Worm (Caenorhabditis elegans) whole organism, young adult: Measurements from ENCODE around the gene spp-6.

Experiments
- B0035.1 ChIP-seq: sonication (generic microtip); optimal IDR thresholded peaks from 2 replicates; lab custom pipeline; 2016; ENCODE audit warnings: missing genetic modification characterization, mild to moderate bottlenecking, missing compliant biosample characterization, missing genotype, missing genetic modification reagents
- B0261.1 ChIP-seq: sonication (generic microtip); optimal IDR thresholded peaks from 2 replicates; lab custom pipeline; 2016; ENCODE audit warnings: mild to moderate bottlenecking, missing genetic modification characterization, moderate library complexity, missing compliant biosample characterization
- C17E4.6 ChIP-seq: fragments of 200-800 bp; sonication (Bioruptor generic); IDR thresholded peaks from 2 replicates; pipeline ENCODE4 v1.3.6; 2022; ENCODE audit warnings: missing genetic modification reagents, missing genetic modification characterization, missing compliant biosample characterization
- F23B12.7 ChIP-seq: sonication (generic microtip); optimal IDR thresholded peaks from 2 replicates; lab custom pipeline; 2017; ENCODE audit warnings: missing genetic modification characterization, mild to moderate bottlenecking, missing compliant biosample characterization, antibody characterized with exemption, moderate library complexity; ENCODE audit not compliant: insufficient read depth
- T07F8.4 ChIP-seq: sonication (generic microtip); optimal IDR thresholded peaks from 2 replicates; lab custom pipeline; 2016; ENCODE audit warnings: mild to moderate bottlenecking, missing genetic modification characterization, moderate library complexity, missing compliant biosample characterization
- Y56A3A.18 ChIP-seq: fragments of 200-800 bp; sonication (Bioruptor generic); IDR thresholded peaks from 2 replicates; pipeline ENCODE4 v1.3.6; 2022; ENCODE audit warnings: missing genetic modification reagents, missing genetic modification characterization, missing compliant biosample characterization
- Y79H2A.3 ChIP-seq: fragments of 200-800 bp; sonication (Bioruptor generic); conservative IDR thresholded peaks from 2 replicates; pipeline ENCODE4 v1.3.6; 2022; ENCODE audit warnings: missing genetic modification reagents, missing genetic modification characterization, missing compliant biosample characterization
- ZK185.1 ChIP-seq: sonication (generic microtip); optimal IDR thresholded peaks from 2 replicates; lab custom pipeline; 2016; ENCODE audit warnings: mild to moderate bottlenecking, missing genetic modification characterization, missing compliant biosample characterization; ENCODE audit not compliant: poor library complexity, severe bottlenecking
- akir-1 ChIP-seq: fragments of 200-800 bp; sonication (Bioruptor generic); optimal IDR thresholded peaks from 2 replicates; lab custom pipeline; 2018; ENCODE audit warnings: mild to moderate bottlenecking, missing genetic modification characterization, moderate library complexity, missing compliant biosample characterization
- aptf-2 ChIP-seq: fragments of 200-800 bp; sonication (Bioruptor generic); conservative IDR thresholded peaks from 2 replicates; pipeline ENCODE4 v1.3.6; 2022; ENCODE audit warnings: missing genetic modification reagents, missing genetic modification characterization, missing compliant biosample characterization
- aptf-3 ChIP-seq: fragments of 200-800 bp; sonication (Bioruptor generic); IDR thresholded peaks from 2 replicates; pipeline ENCODE4 v1.3.6; 2022; ENCODE audit warnings: missing genetic modification characterization, missing compliant biosample characterization
- attf-6 ChIP-seq: fragments of 200-800 bp; sonication (Bioruptor generic); IDR thresholded peaks from 2 replicates; pipeline ENCODE4 v1.3.6; 2022; ENCODE audit warnings: missing genetic modification reagents, missing genetic modification characterization, missing compliant biosample characterization
- bed-1 ChIP-seq: fragments of 200-800 bp; sonication (Bioruptor generic); IDR thresholded peaks from 2 replicates; pipeline ENCODE4 v1.3.6; 2022; ENCODE audit warnings: missing genetic modification reagents, missing genetic modification characterization, missing compliant biosample characterization
- cebp-1 ChIP-seq, 2 experiments: fragments of 200-800 bp in 1 of 2; sonication (Bioruptor generic) in 1 of 2; sonication (generic microtip) in 1 of 2; IDR thresholded peaks in 1 of 2; optimal IDR thresholded peaks in 1 of 2; 2 replicates each; pipeline versions ENCODE4 v1.3.6 to Lab custom; 2017 to 2022; ENCODE audit warnings: missing compliant biosample characterization in 2 of 2, missing genetic modification characterization in 2 of 2, mild to moderate bottlenecking in 1 of 2, missing genetic modification reagents in 1 of 2, moderate library complexity in 1 of 2
- ceh-91 ChIP-seq: fragments of 200-800 bp; sonication (Bioruptor generic); IDR thresholded peaks from 2 replicates; pipeline ENCODE4 v1.3.6; 2022; ENCODE audit warnings: missing genetic modification reagents, missing genetic modification characterization, missing compliant biosample characterization
- chd-7 ChIP-seq: sonication (generic microtip); optimal IDR thresholded peaks from 2 replicates; lab custom pipeline; 2016; ENCODE audit warnings: mild to moderate bottlenecking, missing genetic modification characterization, moderate library complexity, missing compliant biosample characterization
- dox-1 ChIP-seq: fragments of 200-800 bp; sonication (Bioruptor generic); IDR thresholded peaks from 2 replicates; pipeline ENCODE4 v1.3.6; 2022; ENCODE audit warnings: missing genetic modification reagents, missing genetic modification characterization, missing compliant biosample characterization
- dpff-1 ChIP-seq: sonication (generic microtip); optimal IDR thresholded peaks from 2 replicates; lab custom pipeline; 2017; ENCODE audit warnings: mild to moderate bottlenecking, missing genetic modification characterization, missing compliant biosample characterization
- efl-1 ChIP-seq: fragments of 150-350 bp; optimal IDR thresholded peaks from 2 replicates; lab custom pipeline; 2014; ENCODE audit warnings: missing biosample characterization, missing genetic modification reagents, missing genetic modification characterization
- ets-4 ChIP-seq: fragments of 200-800 bp; sonication (Bioruptor generic); optimal IDR thresholded peaks from 2 replicates; lab custom pipeline; 2018; ENCODE audit warnings: mild to moderate bottlenecking, missing genetic modification characterization, missing compliant biosample characterization
- hlh-12 ChIP-seq: sonication (generic microtip); optimal IDR thresholded peaks from 2 replicates; lab custom pipeline; 2016; ENCODE audit warnings: missing genetic modification characterization, missing compliant biosample characterization
- hmg-1.2 ChIP-seq: fragments of 200-800 bp; sonication (Bioruptor generic); IDR thresholded peaks from 2 replicates; pipeline ENCODE4 v1.3.6; 2022; ENCODE audit warnings: missing genetic modification reagents, missing genetic modification characterization, missing compliant biosample characterization
- hrde-1 ChIP-seq: sonication (generic microtip); optimal IDR thresholded peaks from 2 replicates; lab custom pipeline; 2016; ENCODE audit warnings: missing genetic modification characterization, mild to moderate bottlenecking, missing compliant biosample characterization, moderate library complexity, missing genotype, missing genetic modification reagents, borderline replicate concordance
- lin-35 ChIP-seq, 3 experiments: fragments of 150-350 bp in 2 of 3; sonication (generic microtip) in 1 of 3; optimal IDR thresholded peaks; 2 replicates each; lab custom pipeline; 2014 to 2018; ENCODE audit warnings: missing biosample characterization in 3 of 3, missing genetic modification characterization in 3 of 3, missing genetic modification reagents in 3 of 3
- lsl-1 ChIP-seq: fragments of 200-800 bp; sonication (Bioruptor generic); optimal IDR thresholded peaks from 2 replicates; lab custom pipeline; 2018; ENCODE audit warnings: mild to moderate bottlenecking, missing genetic modification characterization, moderate library complexity, missing compliant biosample characterization
- lsy-27 ChIP-seq: sonication (generic microtip); optimal IDR thresholded peaks from 2 replicates; lab custom pipeline; 2017; ENCODE audit warnings: missing genetic modification characterization, mild to moderate bottlenecking, missing compliant biosample characterization, antibody characterized with exemption, missing genotype, borderline replicate concordance; ENCODE audit not compliant: insufficient read depth
- madf-10 ChIP-seq: sonication (generic microtip); optimal IDR thresholded peaks from 2 replicates; lab custom pipeline; 2016; ENCODE audit warnings: mild to moderate bottlenecking, missing genetic modification characterization, missing compliant biosample characterization
- madf-3 ChIP-seq: fragments of 200-800 bp; sonication (Bioruptor generic); IDR thresholded peaks from 2 replicates; pipeline ENCODE4 v1.3.6; 2022; ENCODE audit warnings: missing genetic modification reagents, missing genetic modification characterization, missing compliant biosample characterization
- mxl-1 ChIP-seq: sonication (generic microtip); optimal IDR thresholded peaks from 2 replicates; lab custom pipeline; 2016; ENCODE audit warnings: missing genetic modification characterization, missing compliant biosample characterization
- pbrm-1 ChIP-seq: fragments of 200-800 bp; sonication (Bioruptor generic); IDR thresholded peaks from 2 replicates; pipeline ENCODE4 v1.3.6; 2022; ENCODE audit warnings: missing genetic modification reagents, missing genetic modification characterization, missing compliant biosample characterization
- sea-2 ChIP-seq: fragments of 200-800 bp; sonication (Bioruptor generic); IDR thresholded peaks from 2 replicates; pipeline ENCODE4 v1.3.6; 2022; ENCODE audit warnings: missing genetic modification characterization, missing compliant biosample characterization
- snpc-3.4 ChIP-seq: sonication (generic microtip); optimal IDR thresholded peaks from 2 replicates; lab custom pipeline; 2017; ENCODE audit warnings: missing genetic modification characterization, mild to moderate bottlenecking, missing compliant biosample characterization, antibody characterized with exemption, moderate library complexity, missing genotype, missing genetic modification reagents
- sptf-2 ChIP-seq: fragments of 200-800 bp; sonication (Bioruptor generic); optimal IDR thresholded peaks from 2 replicates; lab custom pipeline; 2018; ENCODE audit warnings: mild to moderate bottlenecking, missing genetic modification characterization, missing compliant biosample characterization
- tlf-1 ChIP-seq: fragments of 200-800 bp; sonication (Bioruptor generic); optimal IDR thresholded peaks from 2 replicates; lab custom pipeline; 2018; ENCODE audit warnings: mild to moderate bottlenecking, missing genetic modification characterization, missing compliant biosample characterization
- zim-3 ChIP-seq: sonication (generic microtip); optimal IDR thresholded peaks from 2 replicates; lab custom pipeline; 2017; ENCODE audit warnings: mild to moderate bottlenecking, missing genetic modification characterization, moderate library complexity, missing compliant biosample characterization
- ztf-25 ChIP-seq: fragments of 200-800 bp; sonication (Bioruptor generic); IDR thresholded peaks from 2 replicates; pipeline ENCODE4 v1.3.6; 2022; ENCODE audit warnings: missing genetic modification reagents, missing genetic modification characterization, missing compliant biosample characterization
- ztf-3 ChIP-seq: fragments of 200-800 bp; sonication (Bioruptor generic); optimal IDR thresholded peaks from 2 replicates; lab custom pipeline; 2018; ENCODE audit warnings: mild to moderate bottlenecking, missing genetic modification characterization, missing compliant biosample characterization

Gene spp-6

ce11 chrX:7323604-7324003 lies 6.5 kb downstream of the spp-6 start (continued):
- TF ChIP-seq hlh-12 (tag; lab: Kevin White, UChicago) (no peak), hmg-1.2 (GFP tag; lab: Robert Waterston, UW) (peak; percentile 71), snpc-3.4 (tag; lab: Kevin White, UChicago) (peak; percentile 83), madf-3 (GFP tag; lab: Robert Waterston, UW) (0 out of 2 replicates have a peak, but pooled peaks have one; percentile 63), Y56A3A.18 (peak; percentile 82), ZK185.1 (peak; percentile 32), zim-3 (tag; lab: Kevin White, UChicago) (peak; percentile 6), F23B12.7 (tag; lab: Kevin White, UChicago) (peak; percentile 46), Y79H2A.3 (GFP tag; lab: Robert Waterston, UW) (no peak), aptf-2 (GFP tag; lab: Robert Waterston, UW) (no peak), aptf-3 (GFP tag; lab: Robert Waterston, UW) (no peak), B0261.1 (peak; percentile 88), sea-2 (GFP tag; lab: Robert Waterston, UW) (no peak), ztf-3 (GFP tag; lab: Kevin White, UChicago) (no peak), chd-7 (peak; percentile 67), dpff-1 (no peak), cebp-1 (GFP tag; IDR thresholded peaks at IDR 0.05; lab: Robert Waterston, UW) (no peak), cebp-1 (tag; optimal IDR thresholded peaks at IDR 0.05; lab: Kevin White, UChicago) (peak; percentile 59), hrde-1 (tag; lab: Kevin White, UChicago) (peak; percentile 44), madf-10 (tag; lab: Kevin White, UChicago) (peak; percentile 50), lsy-27 (tag; lab: Kevin White, UChicago) (peak; percentile 36), tlf-1 (peak; percentile 23), ets-4 (GFP tag; lab: Kevin White, UChicago) (peak; percentile 18), dox-1 (GFP tag; lab: Robert Waterston, UW) (no peak; the same call in 1 of the 2 replicates), C17E4.6 (no peak), attf-6 (0 out of 2 replicates have a peak, but pooled peaks have one; percentile 47), ztf-25 (GFP tag; lab: Robert Waterston, UW) (peak; percentile 71; the same call in 1 of the 2 replicates), ceh-91 (GFP tag; lab: Robert Waterston, UW) (0 out of 2 replicates have a peak, but pooled peaks have one; percentile 27), B0035.1 (peak; percentile 29), efl-1 (GFP tag; lab: Kevin White, UChicago) (no peak), sptf-2 (GFP tag; lab: Kevin White, UChicago) (peak; percentile 36), lsl-1 (GFP tag; lab: Kevin White, UChicago) (no peak), T07F8.4 (tag; lab: Kevin White, UChicago) (peak; percentile 4), akir-1 (GFP tag; lab: Kevin White, UChicago) (no peak), bed-1 (0 out of 2 replicates have a peak, but pooled peaks have one; percentile 69), pbrm-1 (GFP tag; lab: Robert Waterston, UW) (peak; percentile 78), mxl-1 (tag; lab: Kevin White, UChicago) (peak; percentile 66), lin-35 (GFP tag; optimal IDR thresholded peaks at IDR 0.05; lab: Kevin White, UChicago) (peak in 1 of 3 experiments; percentile 2)
